Worm (Caenorhabditis elegans) whole organism, late embryonic: ENCODE measurements around the gene best-14.
A peak's percentile ranks its signal among the peaks of the same experiment; 100 is the strongest.

Experiments
- C38D4.7 ChIP-seq: fragments of 200-800 bp; sonication (Bioruptor generic); optimal IDR thresholded peaks from 2 replicates; lab custom pipeline; 2018; ENCODE audit warnings: mild to moderate bottlenecking, missing genetic modification characterization, moderate library complexity, missing compliant biosample characterization
- K02D7.2 ChIP-seq: sonication (generic microtip); optimal IDR thresholded peaks from 2 replicates; lab custom pipeline; 2017; ENCODE audit warnings: mild to moderate bottlenecking, missing genetic modification characterization, missing compliant biosample characterization
- Y22D7AL.16 ChIP-seq: sonication (generic microtip); optimal IDR thresholded peaks from 2 replicates; lab custom pipeline; 2016; ENCODE audit warnings: missing genetic modification characterization, missing compliant biosample characterization
- ahr-1 ChIP-seq: sonication (generic microtip); optimal IDR thresholded peaks from 2 replicates; lab custom pipeline; 2016; ENCODE audit warnings: missing genetic modification characterization, missing compliant biosample characterization
- ama-1 ChIP-seq: fragments of 150-350 bp; optimal IDR thresholded peaks from 2 replicates; lab custom pipeline; 2014
- ceh-14 ChIP-seq: sonication (generic microtip); optimal IDR thresholded peaks from 2 replicates; lab custom pipeline; 2016; ENCODE audit warnings: missing genotype, missing genetic modification characterization, missing compliant biosample characterization
- ceh-18 ChIP-seq: sonication (generic microtip); optimal IDR thresholded peaks from 2 replicates; lab custom pipeline; 2016; ENCODE audit warnings: missing genetic modification characterization, missing compliant biosample characterization
- ceh-19 ChIP-seq: fragments of 200-800 bp; sonication (Bioruptor generic); optimal IDR thresholded peaks from 2 replicates; lab custom pipeline; 2018; ENCODE audit warnings: mild to moderate bottlenecking, missing genetic modification characterization, missing compliant biosample characterization
- ceh-45 ChIP-seq: fragments of 200-800 bp; sonication (Bioruptor generic); IDR thresholded peaks from 2 replicates; pipeline ENCODE4 v1.3.6; 2022; ENCODE audit warnings: missing genetic modification reagents, missing genetic modification characterization, missing compliant biosample characterization
- ceh-48 ChIP-seq: sonication (generic microtip); optimal IDR thresholded peaks from 2 replicates; lab custom pipeline; 2016; ENCODE audit warnings: missing genetic modification characterization, inconsistent platforms, missing compliant biosample characterization
- ceh-6 ChIP-seq: fragments of 200-800 bp; sonication (Bioruptor generic); optimal IDR thresholded peaks from 2 replicates; lab custom pipeline; 2018; ENCODE audit warnings: mild to moderate bottlenecking, missing genetic modification characterization, missing compliant biosample characterization
- ceh-9 ChIP-seq: sonication (generic microtip); optimal IDR thresholded peaks from 2 replicates; lab custom pipeline; 2016; ENCODE audit warnings: mild to moderate bottlenecking, missing genetic modification characterization, inconsistent platforms, missing compliant biosample characterization
- che-1 ChIP-seq: sonication (generic microtip); optimal IDR thresholded peaks from 2 replicates; lab custom pipeline; 2016; ENCODE audit warnings: mild to moderate bottlenecking, missing genetic modification characterization, missing compliant biosample characterization
- dmd-4 ChIP-seq: sonication (generic microtip); optimal IDR thresholded peaks from 2 replicates; lab custom pipeline; 2016; ENCODE audit warnings: borderline replicate concordance, missing genetic modification characterization, missing compliant biosample characterization
- elt-2 ChIP-seq: sonication (generic microtip); optimal IDR thresholded peaks from 2 replicates; lab custom pipeline; 2016; ENCODE audit warnings: missing genetic modification reagents, missing genetic modification characterization, missing compliant biosample characterization
- elt-4 ChIP-seq: sonication (generic microtip); optimal IDR thresholded peaks from 2 replicates; lab custom pipeline; 2016; ENCODE audit warnings: missing genetic modification characterization, missing compliant biosample characterization
- eyg-1 ChIP-seq: sonication (generic microtip); optimal IDR thresholded peaks from 2 replicates; lab custom pipeline; 2016; ENCODE audit warnings: missing genotype, missing genetic modification characterization, missing compliant biosample characterization
- fkh-10 ChIP-seq: fragments of 150-350 bp; optimal IDR thresholded peaks from 2 replicates; lab custom pipeline; 2014; ENCODE audit warnings: missing biosample characterization, missing genetic modification reagents, missing genetic modification characterization
- fkh-6 ChIP-seq: sonication (generic microtip); optimal IDR thresholded peaks from 2 replicates; lab custom pipeline; 2016; ENCODE audit warnings: missing genetic modification characterization, missing compliant biosample characterization
- gmeb-2 ChIP-seq: sonication (generic microtip); optimal IDR thresholded peaks from 2 replicates; lab custom pipeline; 2016; ENCODE audit warnings: missing genetic modification characterization, inconsistent platforms, missing compliant biosample characterization
- hlh-13 ChIP-seq: fragments of 200-800 bp; sonication (Bioruptor generic); optimal IDR thresholded peaks from 2 replicates; lab custom pipeline; 2018; ENCODE audit warnings: mild to moderate bottlenecking, missing genetic modification characterization, missing compliant biosample characterization
- hlh-15 ChIP-seq: sonication (generic microtip); optimal IDR thresholded peaks from 2 replicates; lab custom pipeline; 2016; ENCODE audit warnings: missing genetic modification characterization, missing compliant biosample characterization
- hlh-30 ChIP-seq: sonication (generic microtip); optimal IDR thresholded peaks from 2 replicates; lab custom pipeline; 2017; ENCODE audit warnings: antibody characterized with exemption, missing genetic modification characterization, missing compliant biosample characterization; ENCODE audit not compliant: insufficient read depth
- hlh-8 ChIP-seq: sonication (generic microtip); optimal IDR thresholded peaks from 2 replicates; lab custom pipeline; 2016; ENCODE audit warnings: missing genotype, missing genetic modification characterization, missing compliant biosample characterization
- lim-6 ChIP-seq: sonication (generic microtip); optimal IDR thresholded peaks from 2 replicates; lab custom pipeline; 2016; ENCODE audit warnings: missing genetic modification characterization, missing compliant biosample characterization
- mec-3 ChIP-seq: sonication (generic microtip); optimal IDR thresholded peaks from 2 replicates; lab custom pipeline; 2016; ENCODE audit warnings: borderline replicate concordance, missing genetic modification characterization, missing compliant biosample characterization
- nhr-11 ChIP-seq: fragments of 150-350 bp; optimal IDR thresholded peaks from 2 replicates; lab custom pipeline; 2014; ENCODE audit warnings: missing biosample characterization, missing genetic modification characterization
- pag-3 ChIP-seq: sonication (generic microtip); optimal IDR thresholded peaks from 2 replicates; lab custom pipeline; 2016; ENCODE audit warnings: missing compliant biosample characterization, missing genetic modification characterization, borderline replicate concordance
- pat-9 ChIP-seq: fragments of 200-800 bp; sonication (Bioruptor generic); optimal IDR thresholded peaks from 2 replicates; lab custom pipeline; 2018; ENCODE audit warnings: mild to moderate bottlenecking, missing genetic modification characterization, moderate library complexity, missing compliant biosample characterization
- pha-2 ChIP-seq: sonication (generic microtip); optimal IDR thresholded peaks from 2 replicates; lab custom pipeline; 2017; ENCODE audit warnings: mild to moderate bottlenecking, missing genetic modification characterization, missing compliant biosample characterization
- pha-4 ChIP-seq: fragments of 150-350 bp; optimal IDR thresholded peaks from 2 replicates; lab custom pipeline; 2018; ENCODE audit warnings: missing biosample characterization, missing genetic modification reagents, missing genetic modification characterization
- pros-1 ChIP-seq: fragments of 150-350 bp; optimal IDR thresholded peaks from 2 replicates; lab custom pipeline; 2014; ENCODE audit warnings: missing biosample characterization, missing genetic modification reagents, missing genetic modification characterization
- ref-2 ChIP-seq: sonication (generic microtip); optimal IDR thresholded peaks from 2 replicates; lab custom pipeline; 2016; ENCODE audit warnings: missing genetic modification characterization, missing compliant biosample characterization
- sox-2 ChIP-seq: fragments of 200-800 bp; sonication (Bioruptor generic); IDR thresholded peaks from 2 replicates; pipeline ENCODE4 v1.3.6; 2022; ENCODE audit warnings: missing genetic modification reagents, missing genetic modification characterization, missing compliant biosample characterization
- sox-4 ChIP-seq: sonication (generic microtip); optimal IDR thresholded peaks from 2 replicates; lab custom pipeline; 2017; ENCODE audit warnings: mild to moderate bottlenecking, missing genetic modification characterization, inconsistent platforms, missing compliant biosample characterization
- syd-9 ChIP-seq: sonication (generic microtip); optimal IDR thresholded peaks from 2 replicates; lab custom pipeline; 2016; ENCODE audit warnings: mild to moderate bottlenecking, missing genetic modification characterization, moderate library complexity, missing compliant biosample characterization
- tbx-2 ChIP-seq: sonication (generic microtip); optimal IDR thresholded peaks from 2 replicates; lab custom pipeline; 2016; ENCODE audit warnings: missing genetic modification characterization, missing compliant biosample characterization
- tbx-7 ChIP-seq: sonication (generic microtip); optimal IDR thresholded peaks from 2 replicates; lab custom pipeline; 2016; ENCODE audit warnings: missing genotype, missing genetic modification characterization, missing compliant biosample characterization
- ttx-3 ChIP-seq: sonication (generic microtip); optimal IDR thresholded peaks from 2 replicates; lab custom pipeline; 2016; ENCODE audit warnings: missing genetic modification reagents, missing genetic modification characterization, missing compliant biosample characterization
- unc-3 ChIP-seq, 2 experiments: fragments of 200-800 bp in 1 of 2; sonication (Bioruptor generic) in 1 of 2; sonication (generic microtip) in 1 of 2; conservative IDR thresholded peaks in 1 of 2; optimal IDR thresholded peaks in 1 of 2; 2 replicates each; pipeline versions ENCODE4 v1.3.6 to Lab custom; 2016 to 2022; ENCODE audit warnings: missing compliant biosample characterization in 2 of 2, missing genetic modification characterization in 2 of 2, missing genetic modification reagents in 1 of 2
- unc-55 ChIP-seq: sonication (generic microtip); optimal IDR thresholded peaks from 2 replicates; lab custom pipeline; 2017; ENCODE audit warnings: missing biosample characterization, missing genetic modification reagents, missing genetic modification characterization
- unc-86 ChIP-seq: sonication (generic microtip); optimal IDR thresholded peaks from 2 replicates; lab custom pipeline; 2016; ENCODE audit warnings: missing genetic modification characterization, missing compliant biosample characterization
- zip-5 ChIP-seq: sonication (generic microtip); optimal IDR thresholded peaks from 2 replicates; lab custom pipeline; 2016; ENCODE audit warnings: missing genetic modification characterization, missing compliant biosample characterization

Gene best-14

DNA sequence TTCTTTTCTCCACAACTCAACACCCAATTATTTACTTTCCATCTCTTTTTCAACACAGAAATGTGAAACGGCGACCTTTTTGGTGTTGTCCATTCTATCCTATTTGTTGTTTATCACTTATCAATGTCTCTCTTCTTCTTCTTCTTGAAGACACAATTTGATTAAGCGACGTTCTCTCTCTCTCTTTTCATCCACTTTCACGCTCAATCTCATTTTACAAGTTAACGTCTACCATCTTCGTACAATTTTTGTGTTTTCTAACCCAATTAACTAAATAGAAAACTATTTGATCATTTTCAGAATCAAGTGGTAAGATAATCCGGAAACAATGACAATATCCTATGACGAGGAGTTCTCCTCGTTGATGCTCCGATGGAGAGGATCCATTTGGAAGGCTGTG lies at the start of gene best-14:
Gene best-14 (plus strand): TSS at position 301 of the 400 bp plus-strand sequence.
- TF ChIP-seq ceh-18, result no peak

ce11 chrV:10508855-10509254 lies 48.9 kb upstream of the best-14 start, which contains the start of gene C35A5.6:
C35A5.6 (plus strand) TSS chrV:10509137.
- no peak for TF ChIP-seq Y22D7AL.16 (tag; lab: Kevin White, UChicago)
- no peak for TF ChIP-seq dmd-4 (tag; lab: Kevin White, UChicago)
- TF ChIP-seq syd-9 (tag; lab: Kevin White, UChicago), result no peak
- no peak for TF ChIP-seq lim-6 (tag; lab: Kevin White, UChicago)
- TF ChIP-seq ama-1, result no peak
- TF ChIP-seq gmeb-2 (tag; lab: Kevin White, UChicago), result no peak
- no peak for TF ChIP-seq unc-55 (GFP tag; lab: Kevin White, UChicago)
- TF ChIP-seq pha-4 (tag; lab: Kevin White, UChicago), result no peak
- TF ChIP-seq ceh-48 (tag; lab: Kevin White, UChicago), result no peak
- no peak for TF ChIP-seq K02D7.2 (tag; lab: Kevin White, UChicago)
- TF ChIP-seq ceh-6 (GFP tag; lab: Kevin White, UChicago), result no peak
- TF ChIP-seq ref-2 (tag; lab: Kevin White, UChicago), result no peak
- TF ChIP-seq fkh-6, result no peak
- TF ChIP-seq tbx-2 (tag; lab: Kevin White, UChicago), result no peak
- no peak for TF ChIP-seq ceh-19
- TF ChIP-seq ceh-9 (tag; lab: Kevin White, UChicago), result no peak
- no peak for TF ChIP-seq tbx-7 (tag; lab: Kevin White, UChicago)
- TF ChIP-seq hlh-15, result no peak
- TF ChIP-seq pha-2 (tag; lab: Kevin White, UChicago), result no peak
- TF ChIP-seq pag-3 (tag; lab: Kevin White, UChicago), result no peak

ce11 chrV:10514271-10514670 lies 43.5 kb upstream of the best-14 start, which contains the start of gene dmsr-8:
dmsr-8 (minus strand) TSS chrV:10514371.
- no peak for TF ChIP-seq ttx-3
- TF ChIP-seq unc-55 (GFP tag; lab: Kevin White, UChicago), result no peak
- TF ChIP-seq eyg-1 (tag; lab: Kevin White, UChicago), result no peak
- no peak for TF ChIP-seq ahr-1 (tag; lab: Kevin White, UChicago)
- TF ChIP-seq tbx-7 (tag; lab: Kevin White, UChicago), result no peak
- TF ChIP-seq sox-2 (GFP tag; lab: Robert Waterston, UW), result no peak
- TF ChIP-seq hlh-30 (tag; lab: Kevin White, UChicago), result no peak
- TF ChIP-seq fkh-10 (GFP tag; lab: Kevin White, UChicago), result no peak
- no peak for TF ChIP-seq gmeb-2 (tag; lab: Kevin White, UChicago)

DNA sequence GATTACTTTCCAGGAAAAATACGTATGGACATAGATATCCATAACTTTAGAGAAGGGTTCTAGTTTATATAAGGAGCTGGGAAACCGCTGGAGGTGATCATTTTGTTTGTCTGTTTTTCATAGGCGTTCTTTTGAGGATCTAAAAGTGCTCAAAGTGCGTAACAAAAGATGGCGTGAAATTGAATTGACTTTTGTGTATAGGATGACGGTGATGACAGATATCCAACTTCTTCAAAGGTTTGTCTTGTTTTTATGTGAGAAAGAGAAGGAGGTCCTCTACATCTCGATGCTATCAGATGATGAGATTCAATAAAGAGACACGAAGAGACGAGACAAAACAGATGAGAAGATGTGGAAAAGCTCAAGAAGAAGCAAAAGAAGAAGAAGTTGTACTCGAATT lies 41.1 kb upstream of the best-14 start:
- TF ChIP-seq ceh-14, result no peak
- TF ChIP-seq ref-2 (tag; lab: Kevin White, UChicago), result no peak
- TF ChIP-seq pha-4 (tag; lab: Kevin White, UChicago), result no peak
- TF ChIP-seq nhr-11 (tag; lab: Kevin White, UChicago), result no peak
- no peak for TF ChIP-seq ceh-45 (GFP tag; lab: Robert Waterston, UW)
- TF ChIP-seq dmd-4 (tag; lab: Kevin White, UChicago), result no peak
- no peak for TF ChIP-seq elt-4 (tag; lab: Kevin White, UChicago)
- TF ChIP-seq che-1, result no peak
- no peak for TF ChIP-seq sox-4 (tag; lab: Kevin White, UChicago)

- TF ChIP-seq C38D4.7 (no peak), sox-2 (GFP tag; lab: Robert Waterston, UW) (no peak), unc-3 (GFP tag; conservative IDR thresholded peaks at IDR 0.05; lab: Robert Waterston, UW) (no peak), unc-3 (tag; optimal IDR thresholded peaks at IDR 0.05; lab: Kevin White, UChicago) (no peak), hlh-13 (GFP tag; lab: Kevin White, UChicago) (no peak), pros-1 (tag; lab: Kevin White, UChicago) (no peak), unc-86 (tag; lab: Kevin White, UChicago) (no peak), syd-9 (tag; lab: Kevin White, UChicago) (no peak), pat-9 (no peak), ahr-1 (tag; lab: Kevin White, UChicago) (no peak), tbx-7 (tag; lab: Kevin White, UChicago) (peak; percentile 88), zip-5 (peak; percentile 62), sox-4 (tag; lab: Kevin White, UChicago) (no peak), elt-2 (peak; percentile 78), hlh-8 (tag; lab: Kevin White, UChicago) (peak; percentile 82), mec-3 (tag; lab: Kevin White, UChicago) (peak; percentile 84), ceh-9 (tag; lab: Kevin White, UChicago) (no peak), che-1 (no peak), gmeb-2 (tag; lab: Kevin White, UChicago) (no peak), hlh-15 (peak; percentile 1)
Observed at ce11 chrV:10525902-10526301, 31.9 kb upstream of the best-14 start, which contains the start of the genes C35A5.8 and hda-11. C35A5.8 (minus strand) TSS chrV:10525908. hda-11 (plus strand) TSS chrV:10526184.
